Fruit fly (Drosophila melanogaster): ENCODE data around the gene SKIP.

Gene SKIP

DNA sequence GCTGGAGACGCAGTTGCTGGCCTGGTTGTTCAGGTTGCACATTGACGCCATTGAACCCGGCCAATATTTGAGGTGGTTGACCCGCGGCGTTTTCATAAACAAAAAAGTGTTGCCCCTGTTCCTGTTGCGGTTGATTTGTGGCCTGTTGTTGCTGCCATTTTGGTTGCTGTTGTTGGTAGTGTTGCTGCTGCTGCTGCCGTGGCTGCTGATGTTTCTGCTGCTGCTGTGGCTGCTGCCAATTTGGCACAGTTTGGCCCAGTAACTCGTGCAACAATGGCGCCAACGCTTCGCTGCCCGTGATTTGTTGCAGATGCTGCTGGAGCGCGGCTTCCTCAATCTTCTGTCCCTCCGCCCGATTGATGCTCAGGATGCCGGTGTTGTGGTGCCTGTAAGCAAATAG is 208.0 kb downstream of the SKIP start:
- TF ChIP-seq EcR (GFP tag; optimal IDR thresholded peaks at IDR 0.05) (no peak), usp (GFP tag; optimal IDR thresholded peaks at IDR 0.05) (no peak), Dll (optimal IDR thresholded peaks at IDR 0.05) (no peak), psq (optimal IDR thresholded peaks at IDR 0.05) (no peak)

DNA sequence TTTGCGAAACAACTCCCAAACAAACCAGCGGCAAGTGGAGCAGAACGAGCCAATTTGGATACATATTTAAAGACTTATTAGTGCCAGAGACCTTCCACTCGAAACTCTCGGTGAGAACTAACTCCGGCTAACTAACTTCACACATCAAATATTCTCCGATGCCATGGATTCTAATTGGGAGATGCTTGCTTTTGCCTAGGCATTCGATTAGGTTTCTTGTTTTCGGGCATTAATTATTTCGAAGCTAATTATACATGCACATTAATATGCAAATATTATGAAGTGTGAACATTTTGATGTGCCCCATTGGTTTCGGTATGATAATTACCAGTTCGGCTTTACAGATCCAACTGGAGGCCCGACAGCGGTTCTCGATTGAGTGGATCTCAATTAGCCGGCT is 208.5 kb downstream of the SKIP start, which contains the start of gene CG5386:
CG5386 (minus strand) TSS at position 101 of the 400 bp plus-strand sequence.
- no peak for TF ChIP-seq CG8478 (optimal IDR thresholded peaks at IDR 0.05)
- no peak for TF ChIP-seq EcR (GFP tag; optimal IDR thresholded peaks at IDR 0.05)
- TF ChIP-seq pan (optimal IDR thresholded peaks at IDR 0.05) = no peak
- TF ChIP-seq usp (GFP tag; optimal IDR thresholded peaks at IDR 0.05) = no peak
- TF ChIP-seq psq (optimal IDR thresholded peaks at IDR 0.05) = no peak
- TF ChIP-seq Dll (optimal IDR thresholded peaks at IDR 0.05) = no peak

DNA sequence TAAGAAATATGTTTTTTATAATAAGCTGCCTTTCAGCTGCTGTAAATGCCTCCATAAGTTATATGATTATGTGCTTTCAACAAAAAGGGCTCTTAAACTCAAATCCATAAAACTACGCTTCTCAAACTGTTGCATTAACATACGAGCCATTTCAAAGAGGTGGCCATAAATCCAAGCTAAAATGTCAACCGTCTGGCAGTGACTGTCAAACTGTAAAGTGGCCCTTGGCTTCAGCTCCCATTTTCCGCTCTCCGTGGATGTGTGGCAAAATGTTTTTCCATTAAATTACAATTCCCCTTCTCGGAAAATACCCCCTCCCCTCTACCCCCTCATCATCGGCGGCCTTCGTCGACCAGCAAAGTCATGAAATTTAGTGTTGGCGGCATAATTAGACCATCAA is 209.1 kb downstream of the SKIP start:
- TF ChIP-seq usp (GFP tag; optimal IDR thresholded peaks at IDR 0.05) (no peak), Dll (optimal IDR thresholded peaks at IDR 0.05) (no peak), EcR (GFP tag; optimal IDR thresholded peaks at IDR 0.05) (no peak), pan (optimal IDR thresholded peaks at IDR 0.05) (no peak), CG8478 (optimal IDR thresholded peaks at IDR 0.05) (no peak), psq (optimal IDR thresholded peaks at IDR 0.05) (no peak)

Data from whole organism.